Fruit fly (Drosophila melanogaster) whole organism, embryonic: ENCODE data around the gene CG5390.

ENCODE experiments used
- Adf1 ChIP-seq: fragments of 200-800 bp; sonication (Bioruptor generic); IDR thresholded peaks from 2 replicates; pipeline ENCODE4 v1.3.6; 2022; ENCODE audit warnings: missing biosample characterization, missing genetic modification characterization
- Asciz ChIP-seq: fragments of 200-800 bp; sonication (Bioruptor generic); optimal IDR thresholded peaks from 2 replicates; lab custom pipeline; 2017; ENCODE audit warnings: missing biosample characterization, mild to moderate bottlenecking, missing genetic modification characterization, missing genetic modification reagents
- BEAF-32 ChIP-seq: fragments of 200-800 bp; sonication (Bioruptor generic); optimal IDR thresholded peaks from 3 replicates; lab custom pipeline; 2017; ENCODE audit warnings: missing biosample characterization, missing genetic modification characterization, mild to moderate bottlenecking, moderate library complexity, missing genetic modification reagents
- CG10267 ChIP-seq: fragments of 200-800 bp; sonication (Bioruptor generic); optimal IDR thresholded peaks from 2 replicates; lab custom pipeline; 2018; ENCODE audit warnings: missing biosample characterization, mild to moderate bottlenecking, missing genetic modification characterization, moderate library complexity
- CG10959 ChIP-seq: fragments of 200-800 bp; sonication (Bioruptor generic); IDR thresholded peaks from 2 replicates; pipeline ENCODE4 v1.3.6; 2022; ENCODE audit warnings: missing biosample characterization, missing genetic modification characterization
- CG12104 ChIP-seq: fragments of 200-800 bp; sonication (Bioruptor generic); optimal IDR thresholded peaks from 3 replicates; lab custom pipeline; 2016; ENCODE audit warnings: missing biosample characterization, missing genetic modification characterization
- CG12155 ChIP-seq: fragments of 200-800 bp; sonication (Bioruptor generic); optimal IDR thresholded peaks from 3 replicates; lab custom pipeline; 2016; ENCODE audit warnings: missing biosample characterization, missing genetic modification characterization
- CG13123 ChIP-seq: fragments of 200-800 bp; sonication (Bioruptor generic); optimal IDR thresholded peaks from 2 replicates; lab custom pipeline; 2016; ENCODE audit warnings: missing biosample characterization, missing genetic modification characterization
- CG14860 ChIP-seq: fragments of 200-800 bp; sonication (Bioruptor generic); IDR thresholded peaks from 3 replicates; pipeline ENCODE4 v1.3.6; 2022; ENCODE audit warnings: missing biosample characterization, missing genetic modification characterization; ENCODE audit not compliant: partially characterized antibody
- CG15514 ChIP-seq: fragments of 200-800 bp; sonication (Bioruptor generic); optimal IDR thresholded peaks from 3 replicates; lab custom pipeline; 2017; ENCODE audit warnings: missing biosample characterization, missing genetic modification characterization, mild to moderate bottlenecking, moderate library complexity, missing genetic modification reagents
- CG16813 ChIP-seq: fragments of 200-800 bp; sonication (Bioruptor generic); IDR thresholded peaks from 3 replicates; pipeline ENCODE4 v1.3.6; 2022; ENCODE audit warnings: missing biosample characterization, missing genetic modification characterization; ENCODE audit not compliant: partially characterized antibody
- CG16815 ChIP-seq: fragments of 200-800 bp; sonication (Bioruptor generic); optimal IDR thresholded peaks from 3 replicates; lab custom pipeline; 2017; ENCODE audit warnings: missing biosample characterization, mild to moderate bottlenecking, missing genetic modification characterization
- CG18619 ChIP-seq: fragments of 200-800 bp; sonication (Bioruptor generic); optimal IDR thresholded peaks from 3 replicates; lab custom pipeline; 2017; ENCODE audit warnings: missing biosample characterization, mild to moderate bottlenecking, missing genetic modification characterization
- CG2199 ChIP-seq: fragments of 200-800 bp; sonication (Bioruptor generic); IDR thresholded peaks from 3 replicates; pipeline ENCODE4 v1.3.6; 2022; ENCODE audit warnings: missing biosample characterization, missing genetic modification characterization
- CG3726 ChIP-seq: fragments of 200-800 bp; sonication (Bioruptor generic); IDR thresholded peaks from 3 replicates; pipeline ENCODE4, ENCODE4 v1.3.6; 2022; ENCODE audit warnings: missing biosample characterization, missing genetic modification characterization
- CG4730 ChIP-seq: fragments of 200-800 bp; sonication (Bioruptor generic); IDR thresholded peaks from 2 replicates; pipeline ENCODE4 v1.3.6; 2022; ENCODE audit warnings: missing biosample characterization, missing genetic modification characterization
- CG5245 ChIP-seq: fragments of 200-800 bp; sonication (Bioruptor generic); optimal IDR thresholded peaks from 3 replicates; lab custom pipeline; 2016; ENCODE audit warnings: missing biosample characterization, missing genetic modification characterization
- CG6254 ChIP-seq: fragments of 200-800 bp; sonication (Bioruptor generic); optimal IDR thresholded peaks from 3 replicates; lab custom pipeline; 2017; ENCODE audit warnings: mild to moderate bottlenecking, missing biosample characterization, missing genetic modification reagents, missing genetic modification characterization
- CG6272 ChIP-seq: fragments of 200-800 bp; sonication (Bioruptor generic); IDR thresholded peaks from 2 replicates; pipeline ENCODE4 v1.3.6; 2022; ENCODE audit warnings: missing biosample characterization, missing genetic modification characterization
- CG6813 ChIP-seq: fragments of 200-800 bp; sonication (Bioruptor generic); optimal IDR thresholded peaks from 2 replicates; lab custom pipeline; 2017; ENCODE audit warnings: missing biosample characterization, missing genetic modification characterization, mild to moderate bottlenecking, moderate library complexity, missing genetic modification reagents
- CG7963 ChIP-seq: fragments of 200-800 bp; sonication (Bioruptor generic); IDR thresholded peaks from 3 replicates; pipeline ENCODE4 v1.3.6; 2022; ENCODE audit warnings: missing biosample characterization, missing genetic modification characterization; ENCODE audit not compliant: partially characterized antibody
- CG8924 ChIP-seq: fragments of 200-800 bp; optimal IDR thresholded peaks from 3 replicates; lab custom pipeline; 2019; ENCODE audit warnings: missing biosample characterization, mild to moderate bottlenecking, missing genetic modification characterization, moderate library complexity
- CG8944 ChIP-seq: fragments of 200-800 bp; sonication (Bioruptor generic); optimal IDR thresholded peaks from 3 replicates; lab custom pipeline; 2016; ENCODE audit warnings: missing biosample characterization, missing genetic modification characterization
- CG9609 ChIP-seq: fragments of 200-800 bp; sonication (Bioruptor generic); optimal IDR thresholded peaks from 3 replicates; lab custom pipeline; 2016; ENCODE audit warnings: missing biosample characterization, missing genetic modification characterization
- Doc3 ChIP-seq: fragments of 200-800 bp; sonication (Bioruptor generic); IDR thresholded peaks from 3 replicates; pipeline ENCODE4 v1.3.6; 2022; ENCODE audit warnings: missing biosample characterization, missing genetic modification characterization; ENCODE audit not compliant: partially characterized antibody
- Eip74EF ChIP-seq, 2 experiments: fragments of 200-800 bp in 1 of 2; fragments of >200 bp in 1 of 2; sonication (Bioruptor generic) in 1 of 2; optimal IDR thresholded peaks; 2 replicates each; lab custom pipeline; 2017 to 2019; ENCODE audit warnings: missing biosample characterization in 2 of 2, missing genetic modification characterization in 2 of 2, mild to moderate bottlenecking in 1 of 2, moderate library complexity in 1 of 2
- Hr3 ChIP-seq: fragments of 200-800 bp; sonication (Bioruptor generic); optimal IDR thresholded peaks from 3 replicates; lab custom pipeline; 2016; ENCODE audit warnings: missing biosample characterization, missing genetic modification characterization
- Hr78 ChIP-seq, 2 experiments: fragments of 200-800 bp in 1 of 2; fragments of >200 bp in 1 of 2; sonication (Bioruptor generic) in 1 of 2; optimal IDR thresholded peaks; 2 replicates each; lab custom pipeline; 2017 to 2019; ENCODE audit warnings: missing biosample characterization in 2 of 2, missing genetic modification characterization in 2 of 2, mild to moderate bottlenecking in 1 of 2, moderate library complexity in 1 of 2
- Med ChIP-seq: fragments of 200-800 bp; sonication (Bioruptor generic); peaks from one replicate; lab custom pipeline; 2016; ENCODE audit warnings: missing biosample characterization, missing genetic modification characterization, mild to moderate bottlenecking, inconsistent platforms, moderate library complexity
- Pdp1 ChIP-seq, 2 experiments: fragments of 200-800 bp; sonication (Bioruptor generic); optimal IDR thresholded peaks; 3 replicates each; lab custom pipeline; 2016; ENCODE audit warnings: missing biosample characterization in 2 of 2, missing genetic modification characterization in 2 of 2, mild to moderate bottlenecking in 1 of 2, moderate library complexity in 1 of 2
- Ssrp ChIP-seq: fragments of 200-800 bp; sonication (Bioruptor generic); optimal IDR thresholded peaks from 2 replicates; lab custom pipeline; 2018; ENCODE audit warnings: missing biosample characterization, mild to moderate bottlenecking, missing genetic modification characterization, moderate library complexity
- ci ChIP-seq: fragments of 200-800 bp; sonication (Bioruptor generic); IDR thresholded peaks from 3 replicates; pipeline ENCODE4 v1.3.6; 2022; ENCODE audit warnings: missing biosample characterization, missing genetic modification characterization
- crol ChIP-seq: fragments of 200-800 bp; sonication (Bioruptor generic); IDR thresholded peaks from 2 replicates; pipeline ENCODE4 v1.3.6; 2022; ENCODE audit warnings: missing biosample characterization, missing genetic modification characterization
- crp ChIP-seq, 2 experiments: fragments of 200-800 bp; sonication (Bioruptor generic); optimal IDR thresholded peaks; 2 replicates in 1 of 2; 3 replicates in 1 of 2; lab custom pipeline; 2017; ENCODE audit warnings: missing biosample characterization in 2 of 2, missing genetic modification characterization in 2 of 2, mild to moderate bottlenecking in 1 of 2, moderate library complexity in 1 of 2
- ems ChIP-seq: fragments of 200-800 bp; sonication (Bioruptor generic); optimal IDR thresholded peaks from 3 replicates; lab custom pipeline; 2016; ENCODE audit warnings: missing biosample characterization, missing genetic modification characterization
- ewg ChIP-seq: fragments of 200-800 bp; sonication (Bioruptor generic); optimal IDR thresholded peaks from 3 replicates; lab custom pipeline; 2017; ENCODE audit warnings: mild to moderate bottlenecking, missing biosample characterization, missing genetic modification reagents, missing genetic modification characterization
- eyg ChIP-seq: fragments of 200-800 bp; sonication (Bioruptor generic); optimal IDR thresholded peaks from 3 replicates; lab custom pipeline; 2016; ENCODE audit warnings: missing biosample characterization, missing genetic modification characterization
- kni ChIP-seq: fragments of 200-800 bp; sonication (Bioruptor generic); optimal IDR thresholded peaks from 3 replicates; lab custom pipeline; 2017; ENCODE audit warnings: mild to moderate bottlenecking, missing biosample characterization, missing genetic modification reagents, missing genetic modification characterization
- lov ChIP-seq, 2 experiments: fragments of 200-800 bp in 1 of 2; fragments of >200 bp in 1 of 2; sonication (Bioruptor generic) in 1 of 2; IDR thresholded peaks in 1 of 2; optimal IDR thresholded peaks in 1 of 2; 2 replicates in 1 of 2; 3 replicates in 1 of 2; pipeline versions ENCODE4 v1.3.6 to Lab custom; 2017 to 2022; ENCODE audit warnings: missing biosample characterization in 1 of 2, missing genetic modification characterization in 1 of 2
- prd ChIP-seq, 3 experiments: fragments of >200 bp in 2 of 3; fragments of 200-800 bp in 1 of 3; sonication (Bioruptor generic) in 1 of 3; optimal IDR thresholded peaks in 2 of 3; IDR thresholded peaks in 1 of 3; 2 replicates in 2 of 3; 3 replicates in 1 of 3; pipeline versions ENCODE4 v1.3.6 to Lab custom; 2017 to 2022; ENCODE audit warnings: missing biosample characterization in 1 of 3, missing genetic modification characterization in 1 of 3
- ro ChIP-seq: fragments of 200-800 bp; sonication (Bioruptor generic); IDR thresholded peaks from 2 replicates; pipeline ENCODE4 v1.3.6; 2022; ENCODE audit warnings: missing biosample characterization, missing genetic modification characterization
- seq ChIP-seq: fragments of 200-800 bp; sonication (Bioruptor generic); IDR thresholded peaks from 2 replicates; pipeline ENCODE4 v1.3.6; 2022; ENCODE audit warnings: missing biosample characterization, missing genetic modification characterization
- shn ChIP-seq: fragments of 200-800 bp; sonication (Bioruptor generic); optimal IDR thresholded peaks from 3 replicates; lab custom pipeline; 2016; ENCODE audit warnings: missing biosample characterization, missing genetic modification characterization
- slbo ChIP-seq: fragments of 200-800 bp; sonication (Bioruptor generic); IDR thresholded peaks from 2 replicates; pipeline ENCODE4 v1.3.6; 2022; ENCODE audit warnings: missing biosample characterization, missing genetic modification characterization
- stc ChIP-seq: fragments of 200-800 bp; sonication (Bioruptor generic); IDR thresholded peaks from 2 replicates; pipeline ENCODE4 v1.3.6; 2022; ENCODE audit warnings: missing biosample characterization, missing genetic modification characterization
- tin ChIP-seq: fragments of 200-800 bp; sonication (Bioruptor generic); optimal IDR thresholded peaks from 3 replicates; lab custom pipeline; 2016; ENCODE audit warnings: missing biosample characterization, missing genetic modification characterization
- toy ChIP-seq: fragments of 200-800 bp; sonication (Bioruptor generic); IDR thresholded peaks from 2 replicates; pipeline ENCODE4 v1.3.6; 2022; ENCODE audit warnings: missing biosample characterization, missing genetic modification characterization
- tup ChIP-seq: fragments of 200-800 bp; sonication (Bioruptor generic); optimal IDR thresholded peaks from 2 replicates; lab custom pipeline; 2016; ENCODE audit warnings: missing biosample characterization, mild to moderate bottlenecking, missing genetic modification characterization, moderate library complexity

Gene CG5390

DNA sequence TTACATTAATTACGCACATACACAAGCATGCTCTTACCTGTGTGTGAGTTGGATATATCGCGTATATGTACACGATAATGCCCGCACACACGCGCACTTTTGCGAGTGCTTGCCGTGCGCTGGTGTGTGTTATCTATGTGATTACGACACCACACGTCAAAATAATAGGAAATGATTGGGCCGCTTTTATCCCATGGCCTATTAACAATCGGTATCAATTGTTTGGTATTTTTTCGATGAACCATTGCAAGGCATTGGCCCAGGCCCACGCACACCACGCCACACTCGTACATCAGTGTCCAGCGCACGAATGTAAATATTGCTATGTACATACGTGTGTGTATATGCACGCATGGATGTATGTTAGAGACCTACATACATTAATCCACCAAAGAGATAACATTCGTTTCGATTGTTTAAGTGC lies 28.5 kb upstream of the CG5390 start (continued):
- peak; percentile 26 for TF ChIP-seq CG9609 (GFP tag; lab: Kevin White, UChicago)
- peak; percentile 82 for TF ChIP-seq CG8924
- peak; percentile 38 to 97 for TF ChIP-seq Pdp1 (GFP tag; optimal IDR thresholded peaks at IDR 0.05; lab: Kevin White, UChicago)
- TF ChIP-seq kni (GFP tag; lab: Kevin White, UChicago): peak; percentile 98
- peak; percentile 69 for TF ChIP-seq Asciz (GFP tag; lab: Kevin White, UChicago)
- TF ChIP-seq slbo (GFP tag; lab: Robert Waterston, UW): peak; percentile 64
- TF ChIP-seq CG6272 (GFP tag; lab: Robert Waterston, UW): no peak
- TF ChIP-seq toy (GFP tag; lab: Robert Waterston, UW): no peak
- TF ChIP-seq CG18619 (GFP tag; lab: Kevin White, UChicago): peak; percentile 17
- TF ChIP-seq Hr3: peak; percentile 6
- TF ChIP-seq CG15514: peak; percentile 96
- TF ChIP-seq crp (GFP tag; optimal IDR thresholded peaks at IDR 0.05; lab: Kevin White, UChicago): no peak
- TF ChIP-seq CG10267 (tag; lab: Kevin White, UChicago): peak; percentile 44
- TF ChIP-seq CG16813 (GFP tag; lab: Robert Waterston, UW): 0 out of 3 replicates have a peak, but pooled peaks have one; percentile 40
- TF ChIP-seq CG2199: peak; percentile 86; the same call in 2 of the 3 replicates
- 0 out of 3 replicates have a peak, but pooled peaks have one; percentile 11 for TF ChIP-seq Doc3 (GFP tag; lab: Robert Waterston, UW)
- TF ChIP-seq Med (GFP tag; lab: Kevin White, UChicago): peak; percentile 93
- peak; percentile 7 for TF ChIP-seq CG12155 (GFP tag; lab: Kevin White, UChicago)
- no peak for TF ChIP-seq lov (optimal IDR thresholded peaks at IDR 0.05; lab: Kevin White, UChicago)
- TF ChIP-seq lov (GFP tag; IDR thresholded peaks at IDR 0.05; lab: Robert Waterston, UW): no peak
- no peak for TF ChIP-seq CG8944 (GFP tag; lab: Kevin White, UChicago)
- peak in 1 of 2 experiments; percentile 93 for TF ChIP-seq Eip74EF (GFP tag; optimal IDR thresholded peaks at IDR 0.05; lab: Kevin White, UChicago)
- TF ChIP-seq stc (GFP tag; lab: Robert Waterston, UW): peak; percentile 71
- no peak for TF ChIP-seq CG4730
- no peak for TF ChIP-seq tup (GFP tag; lab: Kevin White, UChicago)
- TF ChIP-seq prd (optimal IDR thresholded peaks at IDR 0.05; lab: Kevin White, UChicago): no peak
- no peak; the same call in 1 of the 3 replicates for TF ChIP-seq prd (GFP tag; IDR thresholded peaks at IDR 0.05; lab: Robert Waterston, UW)
- TF ChIP-seq ro (GFP tag; lab: Robert Waterston, UW): no peak
- TF ChIP-seq Ssrp: no peak
- no peak for TF ChIP-seq CG16815 (GFP tag; lab: Kevin White, UChicago)
- TF ChIP-seq CG14860 (GFP tag; lab: Robert Waterston, UW): no peak
- TF ChIP-seq eyg: peak; percentile 16
- TF ChIP-seq tin: peak; percentile 38
- peak; percentile 16; the same call in 1 of the 2 replicates for TF ChIP-seq Adf1
- no peak for TF ChIP-seq CG3726 (GFP tag; lab: Robert Waterston, UW)
- no peak for TF ChIP-seq CG7963 (GFP tag; lab: Robert Waterston, UW)
- peak; percentile 26 for TF ChIP-seq ewg (GFP tag; lab: Kevin White, UChicago)
- TF ChIP-seq CG6254 (GFP tag; lab: Kevin White, UChicago): peak; percentile 75
- no peak for TF ChIP-seq seq (GFP tag; lab: Robert Waterston, UW)
- no peak for TF ChIP-seq CG5245 (GFP tag; lab: Kevin White, UChicago)
- TF ChIP-seq CG10959: no peak
- peak; percentile 62 for TF ChIP-seq BEAF-32
- TF ChIP-seq ems: peak; percentile 52
- TF ChIP-seq CG6813 (GFP tag; lab: Kevin White, UChicago): peak; percentile 66
- peak in 1 of 2 experiments; percentile 51 for TF ChIP-seq Hr78 (GFP tag; optimal IDR thresholded peaks at IDR 0.05; lab: Kevin White, UChicago)
- peak; percentile 30 for TF ChIP-seq CG13123 (GFP tag; lab: Kevin White, UChicago)
- no peak for TF ChIP-seq crol
- no peak for TF ChIP-seq CG12104
- TF ChIP-seq ci: no peak; the same call in 2 of the 3 replicates
- peak; percentile 57 for TF ChIP-seq shn (GFP tag; lab: Kevin White, UChicago)
